Worm (Caenorhabditis elegans): ENCODE data around the gene K04C2.7.

K04C2.7 gene

ce11 chrIII:6888999-6889824 is 8.3 kb downstream of the K04C2.7 start, which contains the start of the genes brd-1 and K04C2.2:
Gene brd-1, minus strand, starts transcription at chrIII:6889504.
Gene K04C2.2, plus strand, starts transcription at chrIII:6889774.
- no peak for TF ChIP-seq elt-1 (tag; optimal IDR thresholded peaks at IDR 0.05; ENCODE audit: borderline replicate concordance, insufficient read depth)
- TF ChIP-seq flh-1 (GFP tag; optimal IDR thresholded peaks at IDR 0.05), result no peak
- peak; percentile 48 for TF ChIP-seq ces-1 (GFP tag; optimal IDR thresholded peaks at IDR 0.05)

- TF ChIP-seq nhr-237 (tag; optimal IDR thresholded peaks at IDR 0.05), result no peak
- TF ChIP-seq ces-1 (GFP tag; optimal IDR thresholded peaks at IDR 0.05), result no peak
- no peak for TF ChIP-seq ceh-43 (GFP tag; optimal IDR thresholded peaks at IDR 0.05)
- no peak for TF ChIP-seq nhr-12 (tag; optimal IDR thresholded peaks at IDR 0.05)
- no peak for TF ChIP-seq zip-8 (tag; optimal IDR thresholded peaks at IDR 0.05)
- TF ChIP-seq mab-5 (tag; optimal IDR thresholded peaks at IDR 0.05), result no peak
- no peak for TF ChIP-seq cnd-1 (tag; optimal IDR thresholded peaks at IDR 0.05)
- TF ChIP-seq snpc-4 (tag; optimal IDR thresholded peaks at IDR 0.05), result no peak
- no peak for TF ChIP-seq sem-2 (GFP tag; optimal IDR thresholded peaks at IDR 0.05)
- TF ChIP-seq ceh-83 (GFP tag; optimal IDR thresholded peaks at IDR 0.05), result no peak
- no peak for TF ChIP-seq elt-1 (tag; optimal IDR thresholded peaks at IDR 0.05; ENCODE audit: borderline replicate concordance, insufficient read depth)
- no peak for TF ChIP-seq mls-2 (tag; optimal IDR thresholded peaks at IDR 0.05)
- no peak for TF ChIP-seq unc-62 (GFP tag; optimal IDR thresholded peaks at IDR 0.05)
- no peak for TF ChIP-seq hlh-1 (tag; optimal IDR thresholded peaks at IDR 0.05)
- TF ChIP-seq unc-120 (tag; optimal IDR thresholded peaks at IDR 0.05; ENCODE audit: poor library complexity, severe bottlenecking), result no peak
- TF ChIP-seq tbx-8 (GFP tag; optimal IDR thresholded peaks at IDR 0.05), result no peak
- TF ChIP-seq bed-3 (GFP tag; optimal IDR thresholded peaks at IDR 0.05), result no peak
- TF ChIP-seq unc-39 (tag; optimal IDR thresholded peaks at IDR 0.05), result no peak
These were observed 10.7 kb downstream of the K04C2.7 start, which contains the start of gene K04C2.5 for ce11 chrIII:6891560-6891959. Gene K04C2.5, minus strand, starts transcription at chrIII:6891660.

ce11 chrIII:6895166-6895565 is 14.3 kb downstream of the K04C2.7 start:
- TF ChIP-seq cnd-1 (tag; optimal IDR thresholded peaks at IDR 0.05) (no peak), mep-1 (tag; optimal IDR thresholded peaks at IDR 0.05) (peak; percentile 15), tbx-8 (GFP tag; optimal IDR thresholded peaks at IDR 0.05) (no peak), unc-62 (GFP tag; optimal IDR thresholded peaks at IDR 0.05) (peak; percentile 68), mab-5 (tag; optimal IDR thresholded peaks at IDR 0.05) (no peak), hlh-1 (tag; optimal IDR thresholded peaks at IDR 0.05) (peak; percentile 36), lsy-2 (tag; optimal IDR thresholded peaks at IDR 0.05) (no peak)

DNA sequence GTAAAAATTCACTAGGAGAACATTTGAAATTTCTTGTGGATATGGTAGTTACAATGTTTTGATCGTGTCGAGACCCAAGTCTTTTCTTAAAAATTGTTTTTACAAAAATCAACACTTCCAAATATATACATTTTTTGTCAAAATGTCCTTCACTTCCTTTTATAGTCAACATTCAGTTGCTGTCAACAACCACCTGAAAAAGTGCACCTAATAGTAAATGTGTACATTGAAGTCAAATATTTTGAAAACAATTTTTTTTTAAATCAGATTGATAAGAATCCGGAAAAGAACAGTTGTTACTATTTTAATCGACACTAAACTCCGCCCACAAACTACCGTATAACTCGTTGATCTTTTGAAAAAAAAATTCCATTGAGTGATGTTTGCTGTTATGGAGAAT is 14.8 kb downstream of the K04C2.7 start:
- no peak for TF ChIP-seq ceh-43 (GFP tag; optimal IDR thresholded peaks at IDR 0.05)

ce11 chrIII:6897587-6898064 is 16.7 kb downstream of the K04C2.7 start, which contains the start of gene T07E3.4:
Gene T07E3.4, plus strand, starts transcription at chrIII:6898014.
- TF ChIP-seq pha-4 (tag; optimal IDR thresholded peaks at IDR 0.05) (no peak), hlh-1 (tag; optimal IDR thresholded peaks at IDR 0.05) (peak; percentile 18), ces-1 (GFP tag; optimal IDR thresholded peaks at IDR 0.05) (peak; percentile 61), blmp-1 (tag; optimal IDR thresholded peaks at IDR 0.05) (no peak), unc-62 (GFP tag; optimal IDR thresholded peaks at IDR 0.05) (peak; percentile 73)

DNA sequence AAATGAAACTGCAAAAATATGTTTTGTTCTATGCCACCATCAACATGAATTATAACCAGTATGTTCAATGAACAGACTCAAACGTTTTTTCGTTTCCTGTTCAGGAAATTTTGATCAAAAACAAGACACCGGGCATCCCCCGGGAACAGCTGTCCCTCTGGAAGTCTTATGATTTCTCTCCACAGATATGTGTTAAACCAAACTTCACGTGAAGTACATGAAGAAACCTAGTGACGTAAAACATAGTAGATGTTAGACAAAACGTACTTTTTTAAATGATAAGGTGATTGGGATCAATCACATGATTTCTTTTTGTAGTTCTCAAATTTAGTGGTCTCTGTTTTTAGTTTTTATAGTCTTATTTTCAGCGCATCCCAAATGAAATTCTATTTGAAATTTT is 17.6 kb downstream of the K04C2.7 start:
- peak; percentile 60 for TF ChIP-seq unc-120 (tag; optimal IDR thresholded peaks at IDR 0.05; ENCODE audit: poor library complexity, severe bottlenecking)
- no peak for TF ChIP-seq nhr-237 (tag; optimal IDR thresholded peaks at IDR 0.05)
- peak; percentile 28 for TF ChIP-seq hlh-1 (tag; optimal IDR thresholded peaks at IDR 0.05)
- no peak for TF ChIP-seq lsy-2 (tag; optimal IDR thresholded peaks at IDR 0.05)
- no peak for TF ChIP-seq flh-1 (GFP tag; optimal IDR thresholded peaks at IDR 0.05)

ce11 chrIII:6900609-6901008 is 19.7 kb downstream of the K04C2.7 start:
- TF ChIP-seq mep-1 (tag; optimal IDR thresholded peaks at IDR 0.05) (no peak), unc-62 (GFP tag; optimal IDR thresholded peaks at IDR 0.05) (no peak), sptf-1 (tag; optimal IDR thresholded peaks at IDR 0.05) (no peak), nhr-2 (tag; optimal IDR thresholded peaks at IDR 0.05) (no peak)
